Fruit fly (Drosophila melanogaster) whole organism, embryonic: ENCODE data around the gene CG14537.
A peak's percentile ranks its signal among the peaks of the same experiment; 100 is the strongest.

ENCODE experiments used
- Abd-B ChIP-seq: fragments of 200-800 bp; sonication (Bioruptor generic); optimal IDR thresholded peaks from 2 replicates; lab custom pipeline; 2018; ENCODE audit warnings: missing biosample characterization, mild to moderate bottlenecking, missing genetic modification characterization, moderate library complexity
- Bdp1 ChIP-seq: fragments of 200-800 bp; sonication (Bioruptor generic); optimal IDR thresholded peaks from 3 replicates; lab custom pipeline; 2016; ENCODE audit warnings: missing biosample characterization, missing genetic modification characterization
- CG10431 ChIP-seq: fragments of 200-800 bp; sonication (Bioruptor generic); optimal IDR thresholded peaks from 3 replicates; lab custom pipeline; 2018; ENCODE audit warnings: missing biosample characterization, mild to moderate bottlenecking, missing genetic modification characterization
- CG10543 ChIP-seq: fragments of 200-800 bp; sonication (Bioruptor generic); optimal IDR thresholded peaks from 3 replicates; lab custom pipeline; 2017; ENCODE audit warnings: missing biosample characterization, mild to moderate bottlenecking, missing genetic modification characterization, moderate library complexity
- CG12155 ChIP-seq: fragments of 200-800 bp; sonication (Bioruptor generic); optimal IDR thresholded peaks from 3 replicates; lab custom pipeline; 2016; ENCODE audit warnings: missing biosample characterization, missing genetic modification characterization
- CG12744 ChIP-seq: fragments of 200-800 bp; sonication (Bioruptor generic); optimal IDR thresholded peaks from 2 replicates; lab custom pipeline; 2016; ENCODE audit warnings: missing biosample characterization, missing genetic modification characterization
- CG14014 ChIP-seq: fragments of 200-800 bp; sonication (Bioruptor generic); IDR thresholded peaks from 2 replicates; pipeline ENCODE4 v1.3.6; 2022; ENCODE audit warnings: missing biosample characterization, missing genetic modification characterization
- CG14441 ChIP-seq: fragments of 200-800 bp; sonication (Bioruptor generic); IDR thresholded peaks from 2 replicates; pipeline ENCODE4 v1.3.6; 2022; ENCODE audit warnings: missing biosample characterization, missing genetic modification characterization
- CG17802 ChIP-seq: fragments of 200-800 bp; sonication (Bioruptor generic); optimal IDR thresholded peaks from 2 replicates; lab custom pipeline; 2018; ENCODE audit warnings: missing biosample characterization, mild to moderate bottlenecking, missing genetic modification characterization, moderate library complexity
- CG18011 ChIP-seq: fragments of 200-800 bp; sonication (Bioruptor generic); optimal IDR thresholded peaks from 2 replicates; lab custom pipeline; 2017; ENCODE audit warnings: missing biosample characterization, missing genetic modification characterization, mild to moderate bottlenecking, moderate library complexity, missing genotype
- CG18619 ChIP-seq: fragments of 200-800 bp; sonication (Bioruptor generic); optimal IDR thresholded peaks from 3 replicates; lab custom pipeline; 2017; ENCODE audit warnings: missing biosample characterization, mild to moderate bottlenecking, missing genetic modification characterization
- CG2120 ChIP-seq: fragments of 200-800 bp; sonication (Bioruptor generic); optimal IDR thresholded peaks from 3 replicates; lab custom pipeline; 2016; ENCODE audit warnings: missing biosample characterization, missing genetic modification characterization
- CG30020 ChIP-seq: fragments of 200-800 bp; optimal IDR thresholded peaks from 2 replicates; lab custom pipeline; 2019; ENCODE audit warnings: missing biosample characterization, mild to moderate bottlenecking, missing genetic modification characterization, moderate library complexity
- CG31365 ChIP-seq: fragments of 200-800 bp; sonication (Bioruptor generic); optimal IDR thresholded peaks from 2 replicates; lab custom pipeline; 2018; ENCODE audit warnings: missing biosample characterization, mild to moderate bottlenecking, missing genetic modification characterization
- CG31388 ChIP-seq: fragments of 200-800 bp; sonication (Bioruptor generic); optimal IDR thresholded peaks from 2 replicates; lab custom pipeline; 2016; ENCODE audit warnings: missing biosample characterization, missing genetic modification characterization
- CG3407 ChIP-seq: fragments of 200-800 bp; sonication (Bioruptor generic); optimal IDR thresholded peaks from 2 replicates; lab custom pipeline; 2018; ENCODE audit warnings: missing biosample characterization, mild to moderate bottlenecking, missing genetic modification characterization
- CG34422 ChIP-seq: fragments of 200-800 bp; sonication (Bioruptor generic); IDR thresholded peaks from 3 replicates; pipeline ENCODE4 v1.3.6; 2022; ENCODE audit warnings: missing biosample characterization, missing genetic modification characterization
- CG7786 ChIP-seq: fragments of 200-800 bp; sonication (Bioruptor generic); optimal IDR thresholded peaks from 2 replicates; lab custom pipeline; 2016; ENCODE audit warnings: missing biosample characterization, missing genetic modification characterization
- CG7963 ChIP-seq: fragments of 200-800 bp; sonication (Bioruptor generic); IDR thresholded peaks from 3 replicates; pipeline ENCODE4 v1.3.6; 2022; ENCODE audit warnings: missing biosample characterization, missing genetic modification characterization; ENCODE audit not compliant: partially characterized antibody
- CG8944 ChIP-seq: fragments of 200-800 bp; sonication (Bioruptor generic); optimal IDR thresholded peaks from 3 replicates; lab custom pipeline; 2016; ENCODE audit warnings: missing biosample characterization, missing genetic modification characterization
- D19B ChIP-seq: fragments of 200-800 bp; sonication (Bioruptor generic); optimal IDR thresholded peaks from 2 replicates; lab custom pipeline; 2017; ENCODE audit warnings: missing biosample characterization, mild to moderate bottlenecking, missing genetic modification characterization
- Dbx ChIP-seq: fragments of 200-800 bp; sonication (Bioruptor generic); IDR thresholded peaks from 3 replicates; pipeline ENCODE4 v1.3.6; 2022; ENCODE audit warnings: missing biosample characterization, missing genetic modification characterization
- Hsf ChIP-seq: fragments of 200-800 bp; sonication (Bioruptor generic); optimal IDR thresholded peaks from 3 replicates; lab custom pipeline; 2016; ENCODE audit warnings: missing biosample characterization, missing genetic modification characterization
- Mes4 ChIP-seq: fragments of 200-800 bp; sonication (Bioruptor generic); optimal IDR thresholded peaks from 2 replicates; lab custom pipeline; 2016; ENCODE audit warnings: missing biosample characterization, missing genetic modification characterization
- Mrtf ChIP-seq: fragments of 200-800 bp; sonication (Bioruptor generic); IDR thresholded peaks from 3 replicates; pipeline ENCODE4 v1.3.6; 2022; ENCODE audit warnings: missing biosample characterization, missing genetic modification characterization
- Neu2 ChIP-seq: fragments of 200-800 bp; sonication (Bioruptor generic); optimal IDR thresholded peaks from 3 replicates; lab custom pipeline; 2016; ENCODE audit warnings: missing biosample characterization, missing genetic modification characterization, borderline replicate concordance
- NfI ChIP-seq: fragments of 200-800 bp; sonication (Bioruptor generic); optimal IDR thresholded peaks from 3 replicates; lab custom pipeline; 2018; ENCODE audit warnings: missing biosample characterization, mild to moderate bottlenecking, missing genetic modification characterization, moderate library complexity
- Optix ChIP-seq: fragments of 200-800 bp; sonication (Bioruptor generic); IDR thresholded peaks from 3 replicates; pipeline ENCODE4 v1.3.6; 2022; ENCODE audit warnings: missing biosample characterization, missing genetic modification characterization
- Pdp1 ChIP-seq, 2 experiments: fragments of 200-800 bp; sonication (Bioruptor generic); optimal IDR thresholded peaks; 3 replicates each; lab custom pipeline; 2016; ENCODE audit warnings: missing biosample characterization in 2 of 2, missing genetic modification characterization in 2 of 2, mild to moderate bottlenecking in 1 of 2, moderate library complexity in 1 of 2
- Rx ChIP-seq: fragments of 200-800 bp; sonication (Bioruptor generic); IDR thresholded peaks from 2 replicates; pipeline ENCODE4 v1.3.6; 2022; ENCODE audit warnings: missing biosample characterization, missing genetic modification characterization
- Scr ChIP-seq: fragments of 200-800 bp; sonication (Bioruptor generic); IDR thresholded peaks from 2 replicates; pipeline ENCODE4 v1.3.6; 2022; ENCODE audit warnings: missing biosample characterization, missing genetic modification characterization; ENCODE audit not compliant: partially characterized antibody
- Usf ChIP-seq: fragments of 200-800 bp; sonication (Bioruptor generic); optimal IDR thresholded peaks from 2 replicates; lab custom pipeline; 2017; ENCODE audit warnings: missing genotype, missing biosample characterization, missing genetic modification characterization
- ara ChIP-seq: fragments of 200-800 bp; sonication (Bioruptor generic); IDR thresholded peaks from 2 replicates; pipeline ENCODE4 v1.3.6; 2022; ENCODE audit warnings: missing biosample characterization, missing genetic modification characterization
- bbx ChIP-seq: fragments of 200-800 bp; sonication (Bioruptor generic); IDR thresholded peaks from 2 replicates; pipeline ENCODE4 v1.3.6; 2022; ENCODE audit warnings: missing biosample characterization, missing genetic modification characterization; ENCODE audit not compliant: partially characterized antibody
- cg ChIP-seq: fragments of 200-800 bp; sonication (Bioruptor generic); optimal IDR thresholded peaks from 3 replicates; lab custom pipeline; 2019; ENCODE audit warnings: missing biosample characterization, mild to moderate bottlenecking, missing genetic modification characterization, moderate library complexity
- chinmo ChIP-seq: fragments of 200-800 bp; sonication (Bioruptor generic); IDR thresholded peaks from 4 replicates; pipeline ENCODE4 v1.3.6; 2022; ENCODE audit warnings: missing biosample characterization, missing genetic modification characterization; ENCODE audit not compliant: partially characterized antibody
- dysf ChIP-seq: fragments of 200-800 bp; sonication (Bioruptor generic); IDR thresholded peaks from 3 replicates; pipeline ENCODE4 v1.3.6; 2022; ENCODE audit warnings: missing biosample characterization, missing genetic modification characterization
- fd64A ChIP-seq: fragments of 200-800 bp; sonication (Bioruptor generic); optimal IDR thresholded peaks from 3 replicates; lab custom pipeline; 2018; ENCODE audit warnings: missing biosample characterization, mild to moderate bottlenecking, missing genetic modification characterization
- fd96Cb ChIP-seq: fragments of 200-800 bp; sonication (Bioruptor generic); optimal IDR thresholded peaks from 2 replicates; lab custom pipeline; 2018; ENCODE audit warnings: missing biosample characterization, mild to moderate bottlenecking, missing genetic modification characterization, moderate library complexity
- fu2 ChIP-seq: fragments of 200-800 bp; sonication (Bioruptor generic); optimal IDR thresholded peaks from 2 replicates; lab custom pipeline; 2016; ENCODE audit warnings: missing biosample characterization, missing genetic modification characterization
- gsb-n ChIP-seq: fragments of 200-800 bp; sonication (Bioruptor generic); optimal IDR thresholded peaks from 3 replicates; lab custom pipeline; 2018; ENCODE audit warnings: missing biosample characterization, mild to moderate bottlenecking, missing genetic modification characterization
- hb ChIP-seq: fragments of 200-800 bp; sonication (Bioruptor generic); IDR thresholded peaks from 3 replicates; pipeline ENCODE4 v1.3.6; 2022; ENCODE audit warnings: missing biosample characterization, missing genetic modification characterization; ENCODE audit not compliant: partially characterized antibody
- jumu ChIP-seq: fragments of 200-800 bp; sonication (Bioruptor generic); optimal IDR thresholded peaks from 3 replicates; lab custom pipeline; 2016; ENCODE audit warnings: missing biosample characterization, missing genetic modification characterization
- ken ChIP-seq: fragments of 200-800 bp; sonication (Bioruptor generic); IDR thresholded peaks from 3 replicates; pipeline ENCODE4 v1.3.6; 2022; ENCODE audit warnings: missing biosample characterization, missing genetic modification characterization
- p53 ChIP-seq: fragments of 200-800 bp; sonication (Bioruptor generic); optimal IDR thresholded peaks from 2 replicates; lab custom pipeline; 2016; ENCODE audit warnings: missing biosample characterization, missing genetic modification characterization
- psq ChIP-seq: fragments of 200-800 bp; sonication (Bioruptor generic); optimal IDR thresholded peaks from 2 replicates; lab custom pipeline; 2017; ENCODE audit warnings: missing biosample characterization, missing genetic modification characterization
- ranshi ChIP-seq: fragments of 200-800 bp; sonication (Bioruptor generic); IDR thresholded peaks from 2 replicates; pipeline ENCODE4 v1.3.6; 2022; ENCODE audit warnings: missing biosample characterization, missing genetic modification characterization
- repo ChIP-seq: fragments of 200-800 bp; sonication (Bioruptor generic); optimal IDR thresholded peaks from 2 replicates; lab custom pipeline; 2016; ENCODE audit warnings: missing biosample characterization, missing genetic modification characterization
- sd ChIP-seq: fragments of 200-800 bp; sonication (Bioruptor generic); optimal IDR thresholded peaks from 3 replicates; lab custom pipeline; 2018; ENCODE audit warnings: missing biosample characterization, mild to moderate bottlenecking, missing genetic modification characterization, moderate library complexity

Gene CG14537

dm6 chr2L:7821279-7821848 lies 18.9 kb upstream of the CG14537 start (continued):
- peak; percentile 61 for TF ChIP-seq NfI (GFP tag; lab: Kevin White, UChicago)
- peak; percentile 73; the same call in 1 of the 3 replicates for TF ChIP-seq Dbx (GFP tag; lab: Robert Waterston, UW)
- TF ChIP-seq CG17802 = peak; percentile 2
- TF ChIP-seq Neu2 (GFP tag; lab: Kevin White, UChicago) = no peak
- TF ChIP-seq CG8944 (GFP tag; lab: Kevin White, UChicago) = peak; percentile 36
- TF ChIP-seq fu2 (GFP tag; lab: Kevin White, UChicago) = peak; percentile 37
- peak; percentile 36; the same call in 1 of the 3 replicates for TF ChIP-seq Optix (GFP tag; lab: Robert Waterston, UW)
- TF ChIP-seq CG14441 = peak; percentile 50; the same call in 1 of the 2 replicates
- TF ChIP-seq Pdp1 (GFP tag; optimal IDR thresholded peaks at IDR 0.05; lab: Kevin White, UChicago) = peak; percentile 49 to 63
- TF ChIP-seq Usf (GFP tag; lab: Kevin White, UChicago) = no peak
- no peak for TF ChIP-seq psq (GFP tag; lab: Kevin White, UChicago)
- TF ChIP-seq hb (GFP tag; lab: Robert Waterston, UW) = peak; percentile 79; the same call in 2 of the 3 replicates
- peak; percentile 46 for TF ChIP-seq CG10543 (GFP tag; lab: Kevin White, UChicago)
- TF ChIP-seq Scr (GFP tag; lab: Robert Waterston, UW) = peak; percentile 89
- TF ChIP-seq chinmo = peak; percentile 81; the same call in 2 of the 4 replicates
- TF ChIP-seq bbx (GFP tag; lab: Robert Waterston, UW) = peak; percentile 85
- peak; percentile 44 for TF ChIP-seq Mes4 (GFP tag; lab: Kevin White, UChicago)
- TF ChIP-seq CG31388 = no peak
- TF ChIP-seq ara (GFP tag; lab: Robert Waterston, UW) = no peak
- TF ChIP-seq CG12155 (GFP tag; lab: Kevin White, UChicago) = peak; percentile 29
- peak; percentile 71 for TF ChIP-seq repo
- 0 out of 2 replicates have a peak, but pooled peaks have one; percentile 9 for TF ChIP-seq ranshi
- 0 out of 3 replicates have a peak, but pooled peaks have one; percentile 56 for TF ChIP-seq ken (GFP tag; lab: Robert Waterston, UW)
- TF ChIP-seq CG12744 (GFP tag; lab: Kevin White, UChicago) = peak; percentile 36
- TF ChIP-seq dysf (GFP tag; lab: Robert Waterston, UW) = peak; percentile 63
- TF ChIP-seq CG34422 (GFP tag; lab: Robert Waterston, UW) = peak; percentile 73; the same call in 1 of the 3 replicates
- no peak for TF ChIP-seq sd (tag; lab: Kevin White, UChicago)
- peak; percentile 64; the same call in 2 of the 3 replicates for TF ChIP-seq CG7963 (GFP tag; lab: Robert Waterston, UW)
- peak; percentile 71 for TF ChIP-seq Hsf
- TF ChIP-seq Mrtf = 0 out of 3 replicates have a peak, but pooled peaks have one; percentile 47
- TF ChIP-seq cg (GFP tag; lab: Kevin White, UChicago) = peak; percentile 90
- TF ChIP-seq fd96Cb (tag; lab: Kevin White, UChicago) = peak; percentile 1
- peak; percentile 50 for TF ChIP-seq Abd-B (GFP tag; lab: Kevin White, UChicago)
- peak; percentile 32 for TF ChIP-seq fd64A (GFP tag; lab: Kevin White, UChicago)
- TF ChIP-seq Bdp1 (GFP tag; lab: Kevin White, UChicago) = no peak
- no peak for TF ChIP-seq D19B (GFP tag; lab: Kevin White, UChicago)
- no peak for TF ChIP-seq gsb-n
- no peak for TF ChIP-seq Rx (GFP tag; lab: Robert Waterston, UW)
- peak; percentile 52 for TF ChIP-seq jumu
- no peak for TF ChIP-seq CG3407 (GFP tag; lab: Kevin White, UChicago)
- TF ChIP-seq p53 = no peak
- peak; percentile 79 for TF ChIP-seq CG2120 (GFP tag; lab: Kevin White, UChicago)
- TF ChIP-seq CG7786 (GFP tag; lab: Kevin White, UChicago) = peak; percentile 66
- TF ChIP-seq CG18619 = no peak
- 0 out of 2 replicates have a peak, but pooled peaks have one; percentile 55 for TF ChIP-seq CG14014 (GFP tag; lab: Robert Waterston, UW)
- TF ChIP-seq CG18011 (GFP tag; lab: Kevin White, UChicago) = peak; percentile 80
- TF ChIP-seq CG10431 = no peak
- no peak for TF ChIP-seq CG31365
- peak; percentile 43 for TF ChIP-seq CG30020 (tag; lab: Kevin White, UChicago)
